Fruit fly (Drosophila melanogaster): ENCODE results near the gene CG8773.

The CG8773 gene

DNA sequence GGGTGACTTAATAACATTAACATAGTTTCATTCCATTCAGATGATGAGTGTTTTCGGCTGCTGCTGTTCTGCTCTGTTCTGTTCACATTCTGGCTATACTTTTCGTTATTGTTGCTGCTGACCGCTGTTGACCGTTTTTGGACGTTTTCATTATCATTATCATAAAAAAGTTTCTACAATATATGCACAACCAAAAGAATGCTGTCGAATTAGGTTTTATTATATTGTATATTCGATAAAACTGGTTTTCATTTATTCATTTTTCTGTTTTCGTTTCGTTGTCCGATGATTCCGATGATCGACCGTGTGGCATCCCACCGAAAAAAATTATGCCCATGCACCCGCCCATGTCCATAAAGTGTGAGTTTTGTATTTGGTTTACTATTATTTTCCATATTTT, 38.5 kb downstream of the CG8773 start:
- no peak for TF ChIP-seq CG32121 (GFP tag; IDR thresholded peaks at IDR 0.05)
- TF ChIP-seq fd96Ca (GFP tag; IDR thresholded peaks at IDR 0.05): no peak
- TF ChIP-seq EcR (GFP tag; optimal IDR thresholded peaks at IDR 0.05): no peak
- TF ChIP-seq D1 (tag; optimal IDR thresholded peaks at IDR 0.05): no peak
- no peak for TF ChIP-seq CG13204 (GFP tag; optimal IDR thresholded peaks at IDR 0.05)
- TF ChIP-seq rn (GFP tag; IDR thresholded peaks at IDR 0.05): no peak
- no peak for TF ChIP-seq CG14655 (GFP tag; optimal IDR thresholded peaks at IDR 0.05)

DNA sequence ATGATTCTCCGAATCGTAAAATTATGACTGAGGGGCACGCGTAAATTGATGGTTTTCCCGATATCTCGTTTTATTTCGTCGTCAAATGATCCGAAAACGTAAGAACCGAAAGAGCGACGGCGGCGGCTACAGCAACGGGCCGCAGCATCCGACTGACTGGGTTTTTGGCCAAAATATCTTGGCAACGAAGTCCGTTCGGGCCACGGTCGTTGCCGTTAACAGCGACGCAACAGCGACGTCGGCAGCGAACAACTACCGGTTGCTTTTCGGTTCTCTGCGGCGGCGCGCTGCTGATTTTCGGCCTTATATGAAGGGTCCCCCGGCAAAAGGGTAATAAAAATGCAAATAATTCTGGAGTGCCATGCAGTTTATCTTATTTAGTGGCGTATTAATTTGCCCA, 39.5 kb downstream of the CG8773 start, which contains the start of gene PK2-R2:
PK2-R2 (minus strand) TSS at position 160 of the 400 bp plus-strand sequence.
- no peak for TF ChIP-seq CG8159 (tag; optimal IDR thresholded peaks at IDR 0.05)
- no peak for TF ChIP-seq CG32121 (GFP tag; IDR thresholded peaks at IDR 0.05)
- no peak for TF ChIP-seq CG8301 (tag; optimal IDR thresholded peaks at IDR 0.05)
- no peak for TF ChIP-seq Snoo (tag; optimal IDR thresholded peaks at IDR 0.05)
- TF ChIP-seq CG4496 (GFP tag; IDR thresholded peaks at IDR 0.05): no peak
- TF ChIP-seq Pif1A (GFP tag; optimal IDR thresholded peaks at IDR 0.05): no peak
- TF ChIP-seq CG17806 (tag; optimal IDR thresholded peaks at IDR 0.05): no peak
- no peak for TF ChIP-seq Pif1B (GFP tag; optimal IDR thresholded peaks at IDR 0.05)
- TF ChIP-seq CG13204 (GFP tag; optimal IDR thresholded peaks at IDR 0.05): no peak
- no peak for TF ChIP-seq rn (GFP tag; IDR thresholded peaks at IDR 0.05)
- no peak for TF ChIP-seq Ets98B (GFP tag; IDR thresholded peaks at IDR 0.05)
- no peak for TF ChIP-seq CG14655 (GFP tag; optimal IDR thresholded peaks at IDR 0.05)
- TF ChIP-seq CG12605 (GFP tag; IDR thresholded peaks at IDR 0.05): no peak
- no peak for TF ChIP-seq CG9948 (tag; optimal IDR thresholded peaks at IDR 0.05)
- no peak for TF ChIP-seq CG34367 (tag; optimal IDR thresholded peaks at IDR 0.05)

- TF ChIP-seq Ets98B (GFP tag; IDR thresholded peaks at IDR 0.05): no peak
- TF ChIP-seq CG4496 (GFP tag; IDR thresholded peaks at IDR 0.05): no peak
- TF ChIP-seq CG32121 (GFP tag; IDR thresholded peaks at IDR 0.05): no peak
- no peak for TF ChIP-seq Snoo (tag; optimal IDR thresholded peaks at IDR 0.05)
- TF ChIP-seq CG8301 (tag; optimal IDR thresholded peaks at IDR 0.05): no peak
- no peak for TF ChIP-seq gl (tag; optimal IDR thresholded peaks at IDR 0.05)
- no peak for TF ChIP-seq CG10348 (GFP tag; IDR thresholded peaks at IDR 0.05)
- TF ChIP-seq CG8159 (tag; optimal IDR thresholded peaks at IDR 0.05): no peak
- TF ChIP-seq CG15710 (tag; optimal IDR thresholded peaks at IDR 0.05): no peak
- no peak for TF ChIP-seq CG34367 (tag; optimal IDR thresholded peaks at IDR 0.05)
- TF ChIP-seq Pif1A (GFP tag; optimal IDR thresholded peaks at IDR 0.05): no peak
- no peak for TF ChIP-seq CG17806 (tag; optimal IDR thresholded peaks at IDR 0.05)
- TF ChIP-seq rn (GFP tag; IDR thresholded peaks at IDR 0.05): no peak
- no peak for TF ChIP-seq CG12605 (GFP tag; IDR thresholded peaks at IDR 0.05)
- TF ChIP-seq CG13204 (GFP tag; optimal IDR thresholded peaks at IDR 0.05): no peak
These were observed 43.5 kb downstream of the CG8773 start, which contains the start of gene PK2-R1 for dm6 chr3R:13338030-13338429. PK2-R1 (plus strand) TSS chr3R:13338330.
